Worm (Caenorhabditis elegans) whole organism, L3 larva: ENCODE data around the gene lit-1.

Source experiments
- R02D3.7 ChIP-seq: fragments of 150-350 bp; optimal IDR thresholded peaks from 2 replicates; lab custom pipeline; 2014; ENCODE audit warnings: missing biosample characterization, missing genetic modification characterization
- ZK546.5 ChIP-seq: sonication (generic microtip); optimal IDR thresholded peaks from 2 replicates; lab custom pipeline; 2017; ENCODE audit warnings: missing biosample characterization, missing genetic modification characterization
- aly-2 ChIP-seq: fragments of 150-350 bp; optimal IDR thresholded peaks from 2 replicates; lab custom pipeline; 2014; ENCODE audit warnings: missing biosample characterization, missing genetic modification characterization
- ama-1 ChIP-seq: fragments of 150-350 bp; optimal IDR thresholded peaks from 2 replicates; lab custom pipeline; 2018
- ceh-16 ChIP-seq: sonication (generic microtip); optimal IDR thresholded peaks from 2 replicates; lab custom pipeline; 2017; ENCODE audit warnings: missing biosample characterization, missing genetic modification characterization
- ceh-28 ChIP-seq: fragments of 150-350 bp; optimal IDR thresholded peaks from 2 replicates; lab custom pipeline; 2014; ENCODE audit warnings: missing biosample characterization, missing genetic modification reagents, missing genetic modification characterization
- ceh-82 ChIP-seq: fragments of 150-350 bp; optimal IDR thresholded peaks from 2 replicates; lab custom pipeline; 2014; ENCODE audit warnings: missing biosample characterization, missing genetic modification characterization
- ceh-9 ChIP-seq: sonication (generic microtip); optimal IDR thresholded peaks from 2 replicates; lab custom pipeline; 2018; ENCODE audit warnings: missing biosample characterization, missing genetic modification characterization
- daf-12 ChIP-seq: fragments of 150-350 bp; optimal IDR thresholded peaks from 2 replicates; lab custom pipeline; 2014; ENCODE audit warnings: missing biosample characterization, missing genetic modification reagents, missing genetic modification characterization
- egl-27 ChIP-seq: sonication (generic microtip); optimal IDR thresholded peaks from 4 replicates; lab custom pipeline; 2017; ENCODE audit warnings: missing biosample characterization, missing genetic modification reagents, missing genetic modification characterization
- egl-5 ChIP-seq: fragments of 150-350 bp; optimal IDR thresholded peaks from 2 replicates; lab custom pipeline; 2017; ENCODE audit warnings: missing biosample characterization, missing genetic modification reagents, missing genetic modification characterization, inconsistent platforms
- elt-1 ChIP-seq: fragments of 150-350 bp; optimal IDR thresholded peaks from 2 replicates; lab custom pipeline; 2014; ENCODE audit warnings: missing biosample characterization, missing genetic modification characterization
- elt-2 ChIP-seq: sonication (generic microtip); optimal IDR thresholded peaks from 2 replicates; lab custom pipeline; 2016; ENCODE audit warnings: missing genetic modification reagents, mild to moderate bottlenecking, missing genetic modification characterization, missing compliant biosample characterization
- elt-3 ChIP-seq, 3 experiments: fragments of 150-350 bp in 1 of 3; sonication (generic microtip) in 2 of 3; optimal IDR thresholded peaks; 2 replicates in 2 of 3; 4 replicates in 1 of 3; lab custom pipeline; 2014 to 2017; ENCODE audit warnings: missing biosample characterization in 3 of 3, missing genetic modification characterization in 3 of 3
- eor-1 ChIP-seq, 2 experiments: fragments of 150-350 bp; optimal IDR thresholded peaks; 2 replicates each; lab custom pipeline; 2014 to 2018; ENCODE audit warnings: missing biosample characterization in 2 of 2, missing genetic modification characterization in 2 of 2
- fkh-10 ChIP-seq: sonication (generic microtip); optimal IDR thresholded peaks from 2 replicates; lab custom pipeline; 2017; ENCODE audit warnings: missing biosample characterization, missing genetic modification reagents, missing genetic modification characterization
- fkh-2 ChIP-seq: fragments of 150-350 bp; optimal IDR thresholded peaks from 2 replicates; lab custom pipeline; 2014; ENCODE audit warnings: missing biosample characterization, missing genetic modification reagents, missing genetic modification characterization
- fos-1 ChIP-seq: fragments of 150-350 bp; optimal IDR thresholded peaks from 2 replicates; lab custom pipeline; 2014; ENCODE audit warnings: missing biosample characterization, missing genetic modification characterization
- hmg-11 ChIP-seq: sonication (generic microtip); optimal IDR thresholded peaks from 2 replicates; lab custom pipeline; 2016; ENCODE audit warnings: missing genetic modification characterization, missing compliant biosample characterization
- jun-1 ChIP-seq: fragments of 150-350 bp; optimal IDR thresholded peaks from 2 replicates; lab custom pipeline; 2014; ENCODE audit warnings: missing biosample characterization, missing genetic modification reagents, missing genetic modification characterization
- lin-15B ChIP-seq: fragments of 150-350 bp; optimal IDR thresholded peaks from 2 replicates; lab custom pipeline; 2014; ENCODE audit warnings: missing biosample characterization, missing genetic modification characterization
- lin-39 ChIP-seq: fragments of 150-350 bp; optimal IDR thresholded peaks from 2 replicates; lab custom pipeline; 2018; ENCODE audit warnings: missing biosample characterization, missing genetic modification reagents, missing genetic modification characterization
- lsy-12 ChIP-seq: sonication (generic microtip); optimal IDR thresholded peaks from 2 replicates; lab custom pipeline; 2016; ENCODE audit warnings: mild to moderate bottlenecking, missing genetic modification characterization, missing compliant biosample characterization
- mdl-1 ChIP-seq: fragments of 150-350 bp; optimal IDR thresholded peaks from 2 replicates; lab custom pipeline; 2014; ENCODE audit warnings: missing biosample characterization, missing genetic modification characterization
- mml-1 ChIP-seq: fragments of 150-350 bp; sonication (generic microtip); optimal IDR thresholded peaks from 3 replicates; lab custom pipeline; 2014; ENCODE audit warnings: missing biosample characterization, missing genetic modification characterization
- nfya-1 ChIP-seq: sonication (generic microtip); optimal IDR thresholded peaks from 2 replicates; lab custom pipeline; 2017; ENCODE audit warnings: missing genetic modification characterization, mild to moderate bottlenecking, missing compliant biosample characterization, antibody characterized with exemption, moderate library complexity; ENCODE audit not compliant: insufficient read depth
- nhr-11 ChIP-seq: fragments of 150-350 bp; optimal IDR thresholded peaks from 2 replicates; lab custom pipeline; 2014; ENCODE audit warnings: missing biosample characterization, missing genetic modification characterization
- nhr-12 ChIP-seq: fragments of 150-350 bp; optimal IDR thresholded peaks from 2 replicates; lab custom pipeline; 2014; ENCODE audit warnings: missing biosample characterization, missing genetic modification characterization
- nhr-23 ChIP-seq: fragments of 150-350 bp; optimal IDR thresholded peaks from 2 replicates; lab custom pipeline; 2014; ENCODE audit warnings: missing biosample characterization, missing genetic modification reagents, missing genetic modification characterization
- nhr-237 ChIP-seq: fragments of 150-350 bp; optimal IDR thresholded peaks from 2 replicates; lab custom pipeline; 2014; ENCODE audit warnings: missing biosample characterization, missing genetic modification characterization
- nhr-25 ChIP-seq: sonication (generic microtip); optimal IDR thresholded peaks from 2 replicates; lab custom pipeline; 2017; ENCODE audit warnings: missing biosample characterization, missing genetic modification characterization
- nhr-28 ChIP-seq: fragments of 150-350 bp; optimal IDR thresholded peaks from 2 replicates; lab custom pipeline; 2014; ENCODE audit warnings: missing biosample characterization, missing genetic modification characterization
- nhr-43 ChIP-seq: sonication (generic microtip); optimal IDR thresholded peaks from 2 replicates; lab custom pipeline; 2016; ENCODE audit warnings: mild to moderate bottlenecking, missing genetic modification characterization, missing compliant biosample characterization; ENCODE audit not compliant: poor library complexity, severe bottlenecking
- nhr-67 ChIP-seq: fragments of 150-350 bp; optimal IDR thresholded peaks from 2 replicates; lab custom pipeline; 2014; ENCODE audit warnings: missing biosample characterization, missing genetic modification characterization
- nhr-76 ChIP-seq: fragments of 150-350 bp; sonication (generic microtip); optimal IDR thresholded peaks from 5 replicates; lab custom pipeline; 2014; ENCODE audit warnings: missing biosample characterization, missing genetic modification characterization
- nhr-77 ChIP-seq: fragments of 150-350 bp; optimal IDR thresholded peaks from 2 replicates; lab custom pipeline; 2014; ENCODE audit warnings: missing biosample characterization, missing genetic modification characterization
- pha-4 ChIP-seq: fragments of 150-350 bp; optimal IDR thresholded peaks from 2 replicates; lab custom pipeline; 2014; ENCODE audit warnings: missing biosample characterization, missing genetic modification reagents, missing genetic modification characterization
- pqm-1 ChIP-seq: fragments of 150-350 bp; optimal IDR thresholded peaks from 2 replicates; lab custom pipeline; 2017; ENCODE audit warnings: missing biosample characterization, missing genetic modification characterization, inconsistent platforms
- sea-2 ChIP-seq: fragments of 150-350 bp; sonication (generic microtip); optimal IDR thresholded peaks from 4 replicates; lab custom pipeline; 2014; ENCODE audit warnings: missing biosample characterization, missing genetic modification reagents, missing genetic modification characterization
- skn-1 ChIP-seq: fragments of 150-350 bp; optimal IDR thresholded peaks from 2 replicates; lab custom pipeline; 2014; ENCODE audit warnings: missing biosample characterization, missing genetic modification characterization
- snpc-4 ChIP-seq: fragments of 150-350 bp; optimal IDR thresholded peaks from 2 replicates; lab custom pipeline; 2014; ENCODE audit warnings: missing biosample characterization, missing genetic modification characterization
- tbx-2 ChIP-seq: sonication (generic microtip); optimal IDR thresholded peaks from 2 replicates; lab custom pipeline; 2016; ENCODE audit warnings: mild to moderate bottlenecking, missing genetic modification characterization, missing compliant biosample characterization
- unc-39 ChIP-seq: sonication (generic microtip); optimal IDR thresholded peaks from 4 replicates; lab custom pipeline; 2017; ENCODE audit warnings: missing biosample characterization, missing genetic modification characterization
- unc-62 ChIP-seq: fragments of 150-350 bp; sonication (generic microtip); optimal IDR thresholded peaks from 4 replicates; lab custom pipeline; 2014; ENCODE audit warnings: missing biosample characterization, missing genetic modification reagents, missing genetic modification characterization
- zag-1 ChIP-seq: fragments of 150-350 bp; optimal IDR thresholded peaks from 2 replicates; lab custom pipeline; 2014; ENCODE audit warnings: missing biosample characterization, missing genetic modification characterization
- ztf-11 ChIP-seq: fragments of 150-350 bp; optimal IDR thresholded peaks from 2 replicates; lab custom pipeline; 2014; ENCODE audit warnings: missing biosample characterization, missing genetic modification characterization
- ztf-4 ChIP-seq: fragments of 150-350 bp; optimal IDR thresholded peaks from 2 replicates; lab custom pipeline; 2014; ENCODE audit warnings: missing biosample characterization, missing genetic modification characterization

lit-1 gene

DNA sequence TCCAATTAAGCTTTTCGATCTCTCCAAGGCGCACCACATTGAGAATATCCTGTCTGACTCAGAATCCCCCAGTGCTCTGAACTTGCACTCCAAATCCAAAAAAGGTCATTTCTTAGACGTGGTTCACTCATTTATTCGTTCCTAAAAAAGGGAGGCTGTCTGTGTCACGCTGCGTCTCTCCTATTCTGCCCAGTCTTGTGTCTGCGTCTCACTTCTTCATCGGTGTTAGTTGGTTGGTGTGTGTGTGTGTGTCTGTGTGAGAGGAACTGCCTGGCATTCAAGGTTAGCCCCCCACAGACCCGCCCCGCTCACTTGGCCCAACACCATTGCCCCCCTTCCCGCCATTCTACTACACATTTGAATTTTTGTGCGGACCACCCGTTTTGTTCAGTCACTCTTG is 15.7 kb downstream of the lit-1 start (continued):
- TF ChIP-seq lin-39, result peak; percentile 73
- TF ChIP-seq jun-1 (tag; lab: Kevin White, UChicago), result peak; percentile 33
- peak; percentile 72 for TF ChIP-seq pha-4 (tag; lab: Kevin White, UChicago)
- no peak for TF ChIP-seq fkh-10 (GFP tag; lab: Kevin White, UChicago)
- no peak for TF ChIP-seq nhr-77

DNA sequence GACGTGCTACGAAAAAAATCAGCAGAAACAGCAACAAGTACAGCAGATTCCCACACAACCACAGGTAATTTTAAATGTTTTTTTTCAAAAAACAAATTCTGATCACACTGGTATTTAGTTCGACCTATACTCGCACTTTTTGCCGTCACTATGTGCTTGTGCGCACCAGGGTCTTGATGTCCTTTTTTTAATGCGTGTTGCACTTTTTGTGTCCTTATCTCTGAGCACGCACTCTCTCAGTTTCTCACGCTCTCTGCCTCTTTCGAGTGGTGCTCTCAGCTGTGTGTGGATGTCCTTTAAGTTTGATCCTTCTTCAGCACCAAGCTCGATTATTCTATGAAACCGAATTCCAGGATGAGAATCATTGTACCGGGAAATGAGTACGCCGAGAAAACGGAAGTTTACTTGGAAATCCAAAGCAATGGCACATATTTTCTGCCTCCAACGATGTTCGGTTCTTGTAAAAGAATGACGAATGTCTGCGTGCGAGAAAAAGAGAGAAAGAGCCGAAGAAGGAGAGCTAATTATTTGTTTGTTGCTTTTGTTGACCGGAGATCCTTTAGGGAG is 16.7 kb downstream of the lit-1 start:
- TF ChIP-seq elt-2 (peak; percentile 16), nhr-11 (peak; percentile 77), nfya-1 (peak; percentile 41), eor-1 (tag; optimal IDR thresholded peaks at IDR 0.05; lab: Kevin White, UChicago) (no peak), mdl-1 (tag; lab: Kevin White, UChicago) (no peak), nhr-77 (no peak), lsy-12 (peak; percentile 8), nhr-237 (tag; lab: Kevin White, UChicago) (no peak), pqm-1 (tag; lab: Kevin White, UChicago) (peak; percentile 26), nhr-43 (tag; lab: Kevin White, UChicago) (no peak), snpc-4 (tag; lab: Kevin White, UChicago) (no peak), pha-4 (tag; lab: Kevin White, UChicago) (peak; percentile 11), egl-5 (tag; lab: Kevin White, UChicago) (peak; percentile 16)

DNA sequence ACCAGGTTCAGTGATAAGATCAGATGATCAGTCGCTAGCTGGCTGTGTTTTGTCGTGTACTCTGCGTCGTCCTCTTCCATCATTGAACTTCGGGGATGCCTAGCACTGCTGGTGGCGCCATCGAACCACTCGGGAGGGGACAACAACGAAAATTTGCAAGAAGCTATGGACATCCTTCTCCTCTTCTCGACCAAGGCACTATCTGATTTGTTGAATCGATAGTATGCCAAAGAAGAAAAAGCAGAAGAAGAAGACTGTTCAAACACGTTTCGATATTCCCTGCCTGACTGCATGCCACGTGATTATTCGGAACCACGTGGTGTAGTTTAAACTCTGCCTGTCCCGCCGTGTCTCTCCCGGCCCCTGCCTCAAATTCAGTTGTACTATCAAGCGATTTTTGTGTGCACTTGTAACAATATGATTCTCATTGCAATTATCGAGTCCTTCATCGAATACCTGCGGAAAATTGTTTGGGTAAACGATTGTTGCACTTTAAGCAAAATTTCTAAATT is 17.5 kb downstream of the lit-1 start:
- TF ChIP-seq snpc-4 (tag; lab: Kevin White, UChicago) (no peak), egl-5 (tag; lab: Kevin White, UChicago) (no peak), nhr-76 (tag; lab: Kevin White, UChicago) (no peak), pha-4 (tag; lab: Kevin White, UChicago) (no peak), ztf-11 (tag; lab: Kevin White, UChicago) (no peak), elt-2 (no peak), ceh-16 (tag; lab: Kevin White, UChicago) (no peak), fkh-2 (no peak), nfya-1 (no peak), elt-3 (tag; optimal IDR thresholded peaks at IDR 0.05; lab: Kevin White, UChicago) (no peak), nhr-25 (tag; lab: Kevin White, UChicago) (peak; percentile 72), eor-1 (tag; optimal IDR thresholded peaks at IDR 0.05; lab: Kevin White, UChicago) (no peak), nhr-28 (no peak), aly-2 (no peak), unc-39 (tag; lab: Kevin White, UChicago) (no peak), ceh-9 (tag; lab: Kevin White, UChicago) (no peak), tbx-2 (tag; lab: Kevin White, UChicago) (peak; percentile 29), ZK546.5 (tag; lab: Kevin White, UChicago) (no peak), nhr-43 (tag; lab: Kevin White, UChicago) (peak; percentile 73), nhr-67 (tag; lab: Kevin White, UChicago) (no peak), nhr-77 (no peak), elt-1 (peak; percentile 30), sea-2 (no peak), ztf-4 (tag; lab: Kevin White, UChicago) (no peak), lsy-12 (peak; percentile 60), daf-12 (tag; lab: Kevin White, UChicago) (no peak), R02D3.7 (tag; lab: Kevin White, UChicago) (no peak), mml-1 (tag; lab: Kevin White, UChicago) (no peak), ceh-82 (tag; lab: Kevin White, UChicago) (no peak), nhr-237 (tag; lab: Kevin White, UChicago) (no peak), zag-1 (tag; lab: Kevin White, UChicago) (no peak), unc-62 (GFP tag; lab: Kevin White, UChicago) (no peak), hmg-11 (tag; lab: Kevin White, UChicago) (peak; percentile 5), lin-39 (no peak), ama-1 (lab: Kevin White, UChicago) (peak; percentile 54), mdl-1 (tag; lab: Kevin White, UChicago) (peak; percentile 13), jun-1 (tag; lab: Kevin White, UChicago) (peak; percentile 45), pqm-1 (tag; lab: Kevin White, UChicago) (no peak), fos-1 (tag; lab: Kevin White, UChicago) (no peak), nhr-11 (no peak), nhr-23 (tag; lab: Kevin White, UChicago) (peak; percentile 31), ceh-28 (tag; lab: Kevin White, UChicago) (no peak), lin-15B (tag; lab: Kevin White, UChicago) (no peak), egl-27 (no peak), nhr-12 (no peak), skn-1 (tag; lab: Kevin White, UChicago) (no peak), fkh-10 (GFP tag; lab: Kevin White, UChicago) (no peak)
